Worm (Caenorhabditis elegans) whole organism, L1 larva: Measurements from ENCODE around the gene F32B6.4.

Experiments used
- C04F5.9 ChIP-seq: sonication (generic microtip); optimal IDR thresholded peaks from 2 replicates; lab custom pipeline; 2016; ENCODE audit warnings: missing genetic modification characterization, missing compliant biosample characterization
- C16A3.4 ChIP-seq: fragments of 150-350 bp; optimal IDR thresholded peaks from 2 replicates; lab custom pipeline; 2014; ENCODE audit warnings: missing biosample characterization, missing genetic modification characterization
- F16B12.6 ChIP-seq: fragments of 150-350 bp; optimal IDR thresholded peaks from 2 replicates; lab custom pipeline; 2014; ENCODE audit warnings: missing biosample characterization, missing genetic modification characterization
- Y116A8C.19 ChIP-seq: sonication (generic microtip); optimal IDR thresholded peaks from 2 replicates; lab custom pipeline; 2016; ENCODE audit warnings: missing compliant biosample characterization, missing genetic modification characterization, borderline replicate concordance
- aly-2 ChIP-seq: fragments of 150-350 bp; optimal IDR thresholded peaks from 2 replicates; lab custom pipeline; 2014; ENCODE audit warnings: missing biosample characterization, missing genetic modification characterization
- blmp-1 ChIP-seq: fragments of 150-350 bp; optimal IDR thresholded peaks from 2 replicates; lab custom pipeline; 2014; ENCODE audit warnings: missing biosample characterization, missing genetic modification characterization
- ceh-90 ChIP-seq: sonication (generic microtip); optimal IDR thresholded peaks from 2 replicates; lab custom pipeline; 2016; ENCODE audit warnings: missing genetic modification characterization, missing compliant biosample characterization
- ces-1 ChIP-seq: fragments of 150-350 bp; optimal IDR thresholded peaks from 2 replicates; lab custom pipeline; 2014; ENCODE audit warnings: missing biosample characterization, missing genetic modification reagents, missing genetic modification characterization
- dpl-1 ChIP-seq, 3 experiments: fragments of 150-350 bp in 2 of 3; sonication (generic microtip) in 1 of 3; optimal IDR thresholded peaks; 2 replicates each; lab custom pipeline; 2014 to 2017; ENCODE audit warnings: missing biosample characterization in 3 of 3, missing genetic modification characterization in 3 of 3, missing genetic modification reagents in 3 of 3
- dsc-1 ChIP-seq: sonication (generic microtip); optimal IDR thresholded peaks from 2 replicates; lab custom pipeline; 2016; ENCODE audit warnings: mild to moderate bottlenecking, missing genetic modification characterization, missing compliant biosample characterization
- efl-3 ChIP-seq: fragments of 200-800 bp; sonication (Bioruptor generic); optimal IDR thresholded peaks from 2 replicates; lab custom pipeline; 2018; ENCODE audit warnings: mild to moderate bottlenecking, missing genetic modification characterization, missing compliant biosample characterization
- egl-27 ChIP-seq, 2 experiments: fragments of 150-350 bp in 1 of 2; sonication (generic microtip); optimal IDR thresholded peaks; 3 replicates each; lab custom pipeline; 2017 to 2018; ENCODE audit warnings: missing biosample characterization in 2 of 2, missing genetic modification characterization in 2 of 2, missing genetic modification reagents in 2 of 2
- elt-2 ChIP-seq: sonication (generic microtip); optimal IDR thresholded peaks from 2 replicates; lab custom pipeline; 2016; ENCODE audit warnings: missing genetic modification characterization, mild to moderate bottlenecking, inconsistent platforms, missing compliant biosample characterization, missing genetic modification reagents
- ets-5 ChIP-seq: fragments of 200-800 bp; sonication (Bioruptor generic); IDR thresholded peaks from 2 replicates; pipeline ENCODE4 v1.3.6; 2022; ENCODE audit warnings: missing genetic modification characterization, missing compliant biosample characterization
- fkh-8 ChIP-seq: sonication (generic microtip); optimal IDR thresholded peaks from 2 replicates; lab custom pipeline; 2016; ENCODE audit warnings: mild to moderate bottlenecking, missing genetic modification characterization, missing compliant biosample characterization
- fos-1 ChIP-seq: fragments of 150-350 bp; optimal IDR thresholded peaks from 2 replicates; lab custom pipeline; 2014; ENCODE audit warnings: missing biosample characterization, missing genetic modification characterization
- grh-1 ChIP-seq: fragments of 200-800 bp; sonication (Bioruptor generic); IDR thresholded peaks from 2 replicates; pipeline ENCODE4 v1.3.6; 2022; ENCODE audit warnings: missing genetic modification reagents, missing genetic modification characterization, missing compliant biosample characterization
- hlh-17 ChIP-seq: fragments of 200-800 bp; sonication (Bioruptor generic); optimal IDR thresholded peaks from 2 replicates; lab custom pipeline; 2018; ENCODE audit warnings: missing genetic modification characterization, mild to moderate bottlenecking, missing compliant biosample characterization, moderate library complexity, borderline replicate concordance
- irx-1 ChIP-seq: sonication (generic microtip); optimal IDR thresholded peaks from 2 replicates; lab custom pipeline; 2016; ENCODE audit warnings: missing genetic modification characterization, missing compliant biosample characterization
- isw-1 ChIP-seq: fragments of 200-800 bp; sonication (Bioruptor generic); IDR thresholded peaks from 2 replicates; pipeline ENCODE4 v1.3.6; 2022; ENCODE audit warnings: missing genetic modification characterization, missing compliant biosample characterization
- lin-13 ChIP-seq: fragments of 150-350 bp; optimal IDR thresholded peaks from 2 replicates; lab custom pipeline; 2014; ENCODE audit warnings: missing biosample characterization, missing genetic modification reagents, missing genetic modification characterization
- lsy-2 ChIP-seq, 2 experiments: fragments of 150-350 bp; optimal IDR thresholded peaks; 2 replicates each; lab custom pipeline; 2014; ENCODE audit warnings: missing biosample characterization in 2 of 2, missing genetic modification characterization in 2 of 2
- mab-9 ChIP-seq: fragments of 200-800 bp; sonication (Bioruptor generic); IDR thresholded peaks from 2 replicates; pipeline ENCODE4 v1.3.6; 2022; ENCODE audit warnings: missing genetic modification reagents, missing genetic modification characterization, missing compliant biosample characterization
- mdl-1 ChIP-seq, 2 experiments: fragments of 150-350 bp; optimal IDR thresholded peaks; 2 replicates each; lab custom pipeline; 2014 to 2017; ENCODE audit warnings: missing biosample characterization in 2 of 2, missing genetic modification characterization in 2 of 2, inconsistent platforms in 1 of 2
- mef-2 ChIP-seq: fragments of 150-350 bp; optimal IDR thresholded peaks from 2 replicates; lab custom pipeline; 2014; ENCODE audit warnings: missing biosample characterization, missing genetic modification characterization
- nhr-11 ChIP-seq: fragments of 150-350 bp; optimal IDR thresholded peaks from 2 replicates; lab custom pipeline; 2014; ENCODE audit warnings: missing biosample characterization, missing genetic modification characterization
- nhr-12 ChIP-seq: sonication (generic microtip); optimal IDR thresholded peaks from 2 replicates; lab custom pipeline; 2017; ENCODE audit warnings: missing biosample characterization, missing genetic modification characterization
- nhr-19 ChIP-seq: fragments of 200-800 bp; sonication (Bioruptor generic); conservative IDR thresholded peaks from 2 replicates; pipeline ENCODE4 v1.3.6; 2022; ENCODE audit warnings: missing genetic modification characterization, missing compliant biosample characterization
- nhr-237 ChIP-seq: fragments of 150-350 bp; optimal IDR thresholded peaks from 2 replicates; lab custom pipeline; 2014; ENCODE audit warnings: missing biosample characterization, missing genetic modification characterization
- nhr-28 ChIP-seq: fragments of 150-350 bp; optimal IDR thresholded peaks from 2 replicates; lab custom pipeline; 2014; ENCODE audit warnings: missing biosample characterization, missing genetic modification characterization
- nhr-47 ChIP-seq: sonication (generic microtip); optimal IDR thresholded peaks from 2 replicates; lab custom pipeline; 2016; ENCODE audit warnings: mild to moderate bottlenecking, missing genetic modification characterization, moderate library complexity, missing compliant biosample characterization
- nhr-71 ChIP-seq: sonication (generic microtip); optimal IDR thresholded peaks from 2 replicates; lab custom pipeline; 2016; ENCODE audit warnings: mild to moderate bottlenecking, missing genetic modification characterization, moderate library complexity, missing compliant biosample characterization
- nhr-76 ChIP-seq: sonication (generic microtip); optimal IDR thresholded peaks from 2 replicates; lab custom pipeline; 2017; ENCODE audit warnings: missing biosample characterization, missing genetic modification characterization
- nhr-85 ChIP-seq: sonication (generic microtip); peaks from one replicate; lab custom pipeline; 2016; ENCODE audit warnings: missing genetic modification characterization, inconsistent platforms, missing compliant biosample characterization
- nhr-90 ChIP-seq: sonication (generic microtip); optimal IDR thresholded peaks from 2 replicates; lab custom pipeline; 2016; ENCODE audit warnings: mild to moderate bottlenecking, missing genetic modification characterization, missing compliant biosample characterization; ENCODE audit not compliant: poor library complexity
- rnt-1 ChIP-seq: sonication (generic microtip); optimal IDR thresholded peaks from 2 replicates; lab custom pipeline; 2016; ENCODE audit warnings: mild to moderate bottlenecking, missing genetic modification characterization, moderate library complexity, missing compliant biosample characterization
- skn-1 ChIP-seq: fragments of 150-350 bp; optimal IDR thresholded peaks from 2 replicates; lab custom pipeline; 2014; ENCODE audit warnings: missing biosample characterization, missing genetic modification characterization
- snpc-4 ChIP-seq: fragments of 150-350 bp; optimal IDR thresholded peaks from 2 replicates; lab custom pipeline; 2014; ENCODE audit warnings: missing biosample characterization, missing genetic modification characterization
- snu-23 ChIP-seq: sonication (generic microtip); optimal IDR thresholded peaks from 2 replicates; lab custom pipeline; 2016; ENCODE audit warnings: missing genetic modification characterization, missing compliant biosample characterization
- sox-4 ChIP-seq: sonication (generic microtip); optimal IDR thresholded peaks from 2 replicates; lab custom pipeline; 2016; ENCODE audit warnings: missing genetic modification characterization, missing compliant biosample characterization
- sup-37 ChIP-seq: fragments of 200-800 bp; sonication (Bioruptor generic); optimal IDR thresholded peaks from 2 replicates; lab custom pipeline; 2018; ENCODE audit warnings: mild to moderate bottlenecking, missing genetic modification characterization, missing compliant biosample characterization
- swsn-7 ChIP-seq: sonication (generic microtip); optimal IDR thresholded peaks from 2 replicates; lab custom pipeline; 2016; ENCODE audit warnings: missing genetic modification characterization, missing compliant biosample characterization
- tbx-2 ChIP-seq: sonication (generic microtip); optimal IDR thresholded peaks from 2 replicates; lab custom pipeline; 2016; ENCODE audit warnings: missing genetic modification characterization, missing compliant biosample characterization
- tlp-1 ChIP-seq: fragments of 150-350 bp; optimal IDR thresholded peaks from 2 replicates; lab custom pipeline; 2014; ENCODE audit warnings: missing biosample characterization, missing genetic modification characterization
- unc-130 ChIP-seq: fragments of 150-350 bp; optimal IDR thresholded peaks from 2 replicates; lab custom pipeline; 2017; ENCODE audit warnings: missing biosample characterization, missing genetic modification characterization, inconsistent platforms
- unc-86 ChIP-seq: sonication (generic microtip); optimal IDR thresholded peaks from 2 replicates; lab custom pipeline; 2016; ENCODE audit warnings: missing genetic modification characterization, missing compliant biosample characterization
- vab-15 ChIP-seq: sonication (generic microtip); optimal IDR thresholded peaks from 2 replicates; lab custom pipeline; 2017; ENCODE audit warnings: missing genotype, mild to moderate bottlenecking, missing genetic modification characterization, missing compliant biosample characterization
- xbp-1 ChIP-seq: sonication (generic microtip); optimal IDR thresholded peaks from 2 replicates; lab custom pipeline; 2016; ENCODE audit warnings: missing genetic modification characterization, missing compliant biosample characterization
- zag-1 ChIP-seq: fragments of 150-350 bp; optimal IDR thresholded peaks from 2 replicates; lab custom pipeline; 2014; ENCODE audit warnings: missing biosample characterization, missing genetic modification characterization
- zip-4 ChIP-seq: fragments of 200-800 bp; sonication (Bioruptor generic); optimal IDR thresholded peaks from 2 replicates; lab custom pipeline; 2018; ENCODE audit warnings: mild to moderate bottlenecking, missing genetic modification characterization, moderate library complexity, missing compliant biosample characterization
- ztf-4 ChIP-seq: fragments of 150-350 bp; optimal IDR thresholded peaks from 2 replicates; lab custom pipeline; 2014; ENCODE audit warnings: missing biosample characterization, missing genetic modification characterization

The F32B6.4 gene

DNA sequence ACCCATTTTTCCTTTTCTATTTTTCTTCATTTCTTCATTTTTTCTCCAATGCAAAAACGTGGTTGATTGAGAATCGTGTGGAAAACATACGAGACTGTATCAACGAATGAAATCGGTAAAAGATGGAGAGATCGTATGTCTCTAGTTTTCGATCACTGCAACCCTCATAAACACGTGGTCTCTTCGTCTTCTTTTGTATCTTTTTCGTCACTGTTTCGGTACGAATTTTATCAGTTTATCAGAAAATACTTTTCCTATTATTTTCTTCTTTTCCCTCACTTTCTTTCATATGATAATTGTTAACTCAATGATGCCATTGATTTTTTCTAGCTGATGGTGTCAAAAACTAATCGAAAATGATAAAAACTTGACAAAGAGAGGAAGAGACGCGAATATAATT is 16.2 kb downstream of the F32B6.4 start (continued):
- TF ChIP-seq nhr-90 (tag; lab: Kevin White, UChicago) (peak; percentile 64), nhr-19 (GFP tag; lab: Robert Waterston, UW) (peak; percentile 32), C16A3.4 (tag; lab: Kevin White, UChicago) (peak; percentile 45), snu-23 (GFP tag; lab: Kevin White, UChicago) (peak; percentile 61), mdl-1 (tag; optimal IDR thresholded peaks at IDR 0.05; lab: Kevin White, UChicago) (peak in 1 of 2 experiments; percentile 65), blmp-1 (tag; lab: Kevin White, UChicago) (peak; percentile 89), nhr-47 (tag; lab: Kevin White, UChicago) (peak; percentile 3)

DNA sequence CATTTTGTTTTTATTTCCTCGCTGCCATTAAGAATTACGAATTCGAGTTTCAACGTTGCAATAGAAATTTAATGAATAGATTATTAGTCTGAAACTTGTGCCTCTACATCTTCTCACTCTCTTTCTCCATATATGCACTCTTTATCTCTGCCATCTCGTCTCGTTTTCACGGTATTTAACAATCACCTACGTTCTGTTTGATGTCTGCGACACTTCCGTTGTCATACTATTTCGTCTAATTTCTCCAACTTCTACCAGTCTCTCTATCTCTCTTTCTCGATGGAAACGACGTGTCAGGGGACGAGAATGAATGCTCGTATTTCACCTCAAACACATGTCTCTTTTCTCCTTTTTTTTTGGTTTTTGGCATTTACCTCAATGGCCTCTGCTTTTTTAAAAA is 18.0 kb downstream of the F32B6.4 start:
- TF ChIP-seq Y116A8C.19 (no peak), ces-1 (no peak), fos-1 (no peak), isw-1 (GFP tag; lab: Robert Waterston, UW) (no peak), C04F5.9 (tag; lab: Kevin White, UChicago) (no peak), mef-2 (tag; lab: Kevin White, UChicago) (no peak), aly-2 (tag; lab: Kevin White, UChicago) (no peak), nhr-47 (tag; lab: Kevin White, UChicago) (peak; percentile 38), snpc-4 (no peak), swsn-7 (tag; lab: Kevin White, UChicago) (peak; percentile 39), grh-1 (no peak; the same call in 1 of the 2 replicates), mdl-1 (tag; optimal IDR thresholded peaks at IDR 0.05; lab: Kevin White, UChicago) (peak in 1 of 2 experiments; percentile 54), irx-1 (no peak), nhr-237 (tag; lab: Kevin White, UChicago) (no peak), mab-9 (GFP tag; lab: Robert Waterston, UW) (no peak), nhr-19 (GFP tag; lab: Robert Waterston, UW) (peak; percentile 27), fkh-8 (tag; lab: Kevin White, UChicago) (peak; percentile 51), tbx-2 (tag; lab: Kevin White, UChicago) (peak; percentile 39), vab-15 (no peak), xbp-1 (peak; percentile 32), egl-27 (tag; optimal IDR thresholded peaks at IDR 0.05; lab: Kevin White, UChicago) (no peak), ztf-4 (tag; lab: Kevin White, UChicago) (peak; percentile 19), tlp-1 (tag; lab: Kevin White, UChicago) (no peak), sup-37 (no peak), unc-86 (tag; lab: Kevin White, UChicago) (peak; percentile 62), dpl-1 (GFP tag; optimal IDR thresholded peaks at IDR 0.05; lab: Kevin White, UChicago) (peak in 2 of 3 experiments; percentile 10 to 38), F16B12.6 (tag; lab: Kevin White, UChicago) (no peak), lin-13 (no peak), C16A3.4 (tag; lab: Kevin White, UChicago) (no peak), ceh-90 (tag; lab: Kevin White, UChicago) (no peak), zip-4 (GFP tag; lab: Kevin White, UChicago) (no peak), elt-2 (tag; lab: Kevin White, UChicago) (peak; percentile 46), nhr-28 (tag; lab: Kevin White, UChicago) (no peak), skn-1 (no peak), zag-1 (tag; lab: Kevin White, UChicago) (no peak), efl-3 (no peak), nhr-76 (tag; lab: Kevin White, UChicago) (no peak), blmp-1 (tag; lab: Kevin White, UChicago) (peak; percentile 41), unc-130 (no peak), nhr-11 (no peak), lsy-2 (tag; optimal IDR thresholded peaks at IDR 0.05; lab: Kevin White, UChicago) (peak; percentile 52 to 66), rnt-1 (tag; lab: Kevin White, UChicago) (peak; percentile 49), nhr-85 (tag; lab: Kevin White, UChicago) (peak; percentile 86), nhr-12 (tag; lab: Kevin White, UChicago) (no peak), ets-5 (GFP tag; lab: Robert Waterston, UW) (no peak), dsc-1 (tag; lab: Kevin White, UChicago) (peak; percentile 7), nhr-71 (tag; lab: Kevin White, UChicago) (peak; percentile 70), sox-4 (tag; lab: Kevin White, UChicago) (no peak), hlh-17 (GFP tag; lab: Kevin White, UChicago) (no peak)
